Worm (Caenorhabditis elegans) whole organism, mixed stage, embryonic: ENCODE data around the gene C40H5.2.

Experiments
- M03D4.4 ChIP-seq: sonication (generic microtip); optimal IDR thresholded peaks from 2 replicates; lab custom pipeline; 2017; ENCODE audit warnings: mild to moderate bottlenecking, missing genetic modification characterization, missing compliant biosample characterization
- bed-3 ChIP-seq: fragments of 200-800 bp; sonication (Bioruptor generic); optimal IDR thresholded peaks from 3 replicates; lab custom pipeline; 2018; ENCODE audit warnings: mild to moderate bottlenecking, missing genetic modification characterization, moderate library complexity, missing compliant biosample characterization
- blmp-1 ChIP-seq: fragments of 150-350 bp; optimal IDR thresholded peaks from 2 replicates; lab custom pipeline; 2014; ENCODE audit warnings: missing biosample characterization, missing genetic modification characterization
- ceh-39 ChIP-seq: fragments of 150-350 bp; optimal IDR thresholded peaks from 2 replicates; lab custom pipeline; 2014; ENCODE audit warnings: missing biosample characterization, missing genetic modification characterization
- ceh-43 ChIP-seq: fragments of 200-800 bp; sonication (Bioruptor generic); optimal IDR thresholded peaks from 2 replicates; lab custom pipeline; 2018; ENCODE audit warnings: mild to moderate bottlenecking, missing genetic modification characterization, moderate library complexity, missing compliant biosample characterization
- ceh-83 ChIP-seq: fragments of 200-800 bp; sonication (Bioruptor generic); optimal IDR thresholded peaks from 2 replicates; lab custom pipeline; 2018; ENCODE audit warnings: mild to moderate bottlenecking, missing genetic modification characterization, missing compliant biosample characterization
- ces-1 ChIP-seq: fragments of 150-350 bp; optimal IDR thresholded peaks from 2 replicates; lab custom pipeline; 2014; ENCODE audit warnings: missing biosample characterization, missing genetic modification reagents, missing genetic modification characterization
- cnd-1 ChIP-seq: fragments of 200-800 bp; sonication (Bioruptor generic); optimal IDR thresholded peaks from 2 replicates; lab custom pipeline; 2018; ENCODE audit warnings: mild to moderate bottlenecking, missing genetic modification characterization, missing compliant biosample characterization
- elt-1 ChIP-seq: sonication (generic microtip); optimal IDR thresholded peaks from 2 replicates; lab custom pipeline; 2017; ENCODE audit warnings: missing genetic modification characterization, mild to moderate bottlenecking, missing compliant biosample characterization, antibody characterized with exemption, moderate library complexity, borderline replicate concordance; ENCODE audit not compliant: insufficient read depth
- elt-3 ChIP-seq: fragments of 150-350 bp; optimal IDR thresholded peaks from 2 replicates; lab custom pipeline; 2014; ENCODE audit warnings: missing biosample characterization, missing genetic modification characterization
- flh-1 ChIP-seq: fragments of 200-800 bp; sonication (Bioruptor generic); optimal IDR thresholded peaks from 2 replicates; lab custom pipeline; 2018; ENCODE audit warnings: mild to moderate bottlenecking, missing genetic modification characterization, moderate library complexity, missing compliant biosample characterization
- ham-2 ChIP-seq: fragments of 200-800 bp; sonication (Bioruptor generic); optimal IDR thresholded peaks from 2 replicates; lab custom pipeline; 2018; ENCODE audit warnings: mild to moderate bottlenecking, missing genetic modification characterization, missing compliant biosample characterization
- hlh-1 ChIP-seq: fragments of 150-350 bp; optimal IDR thresholded peaks from 2 replicates; lab custom pipeline; 2014; ENCODE audit warnings: missing biosample characterization, missing genetic modification reagents, missing genetic modification characterization
- lin-32 ChIP-seq: fragments of 200-800 bp; sonication (Bioruptor generic); optimal IDR thresholded peaks from 2 replicates; lab custom pipeline; 2018; ENCODE audit warnings: mild to moderate bottlenecking, missing genetic modification characterization, missing compliant biosample characterization
- lsy-2 ChIP-seq: fragments of 150-350 bp; optimal IDR thresholded peaks from 2 replicates; lab custom pipeline; 2014; ENCODE audit warnings: missing biosample characterization, missing genetic modification characterization
- mab-5 ChIP-seq: fragments of 150-350 bp; optimal IDR thresholded peaks from 2 replicates; lab custom pipeline; 2014; ENCODE audit warnings: missing biosample characterization, missing genetic modification characterization
- mep-1 ChIP-seq: fragments of 150-350 bp; optimal IDR thresholded peaks from 2 replicates; lab custom pipeline; 2017; ENCODE audit warnings: missing biosample characterization, missing genetic modification reagents, missing genetic modification characterization, inconsistent platforms
- mls-2 ChIP-seq: sonication (generic microtip); optimal IDR thresholded peaks from 2 replicates; lab custom pipeline; 2016; ENCODE audit warnings: mild to moderate bottlenecking, missing genetic modification characterization, moderate library complexity, missing compliant biosample characterization
- nhr-12 ChIP-seq: fragments of 150-350 bp; optimal IDR thresholded peaks from 2 replicates; lab custom pipeline; 2014; ENCODE audit warnings: missing biosample characterization, missing genetic modification characterization
- nhr-2 ChIP-seq: fragments of 150-350 bp; optimal IDR thresholded peaks from 2 replicates; lab custom pipeline; 2014; ENCODE audit warnings: missing biosample characterization, missing genetic modification characterization
- nhr-237 ChIP-seq: fragments of 150-350 bp; optimal IDR thresholded peaks from 2 replicates; lab custom pipeline; 2014; ENCODE audit warnings: missing biosample characterization, missing genetic modification characterization
- nhr-28 ChIP-seq: fragments of 150-350 bp; optimal IDR thresholded peaks from 2 replicates; lab custom pipeline; 2014; ENCODE audit warnings: missing biosample characterization, missing genetic modification characterization
- nhr-76 ChIP-seq: sonication (generic microtip); optimal IDR thresholded peaks from 2 replicates; lab custom pipeline; 2017; ENCODE audit warnings: missing biosample characterization, missing genetic modification characterization
- pha-4 ChIP-seq: fragments of 150-350 bp; optimal IDR thresholded peaks from 2 replicates; lab custom pipeline; 2018; ENCODE audit warnings: missing biosample characterization, missing genetic modification reagents, missing genetic modification characterization
- sem-2 ChIP-seq: fragments of 200-800 bp; sonication (Bioruptor generic); optimal IDR thresholded peaks from 2 replicates; lab custom pipeline; 2018; ENCODE audit warnings: mild to moderate bottlenecking, missing genetic modification characterization, missing compliant biosample characterization
- snpc-4 ChIP-seq: fragments of 150-350 bp; optimal IDR thresholded peaks from 2 replicates; lab custom pipeline; 2014; ENCODE audit warnings: missing biosample characterization, missing genetic modification characterization
- tbx-8 ChIP-seq: fragments of 200-800 bp; sonication (Bioruptor generic); optimal IDR thresholded peaks from 2 replicates; lab custom pipeline; 2018; ENCODE audit warnings: mild to moderate bottlenecking, missing genetic modification characterization, moderate library complexity, missing compliant biosample characterization
- unc-39 ChIP-seq: fragments of 150-350 bp; optimal IDR thresholded peaks from 2 replicates; lab custom pipeline; 2014; ENCODE audit warnings: missing biosample characterization, missing genetic modification characterization
- unc-62 ChIP-seq: fragments of 150-350 bp; optimal IDR thresholded peaks from 2 replicates; lab custom pipeline; 2014; ENCODE audit warnings: missing biosample characterization, missing genetic modification reagents, missing genetic modification characterization
- zip-8 ChIP-seq: fragments of 150-350 bp; optimal IDR thresholded peaks from 2 replicates; lab custom pipeline; 2014; ENCODE audit warnings: missing biosample characterization, missing genetic modification characterization
- ztf-11 ChIP-seq: fragments of 150-350 bp; optimal IDR thresholded peaks from 2 replicates; lab custom pipeline; 2014; ENCODE audit warnings: missing biosample characterization, missing genetic modification characterization

The C40H5.2 gene

DNA sequence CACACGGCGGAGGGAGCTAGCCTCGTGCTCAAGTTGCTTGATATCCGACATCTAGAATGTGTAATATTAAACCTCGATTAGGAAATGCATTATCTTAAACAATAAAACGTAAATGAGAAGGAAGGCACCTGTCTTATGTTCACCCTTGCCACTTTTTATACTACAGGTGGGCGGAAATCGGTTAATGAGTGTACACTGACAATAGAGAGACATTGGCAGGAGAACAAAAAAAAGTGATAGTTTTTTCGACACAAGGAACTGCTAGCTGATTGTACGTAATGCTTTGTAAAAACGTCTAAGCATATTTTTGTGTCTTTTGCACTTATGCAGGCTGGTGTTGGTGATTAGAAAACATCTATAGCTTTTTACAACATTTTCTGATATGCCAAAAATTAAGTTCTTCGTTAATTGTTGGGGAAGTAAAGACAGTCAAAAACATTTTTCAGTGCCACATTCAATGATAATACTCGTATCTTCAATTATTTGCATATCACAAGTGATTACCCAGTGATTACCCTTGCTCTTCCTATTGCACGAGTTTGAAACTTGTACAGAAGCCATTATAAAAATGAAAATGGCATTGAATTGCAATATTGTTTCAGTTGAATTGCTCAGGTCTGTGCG lies 33.5 kb upstream of the C40H5.2 start, which contains the start of gene col-180:
TSS of gene col-180 (minus strand) at position 51 of the 624 bp plus-strand sequence.
- TF ChIP-seq hlh-1 (tag; lab: Kevin White, UChicago) (no peak), mab-5 (tag; lab: Kevin White, UChicago) (no peak), nhr-28 (tag; lab: Kevin White, UChicago) (no peak), nhr-2 (no peak), nhr-76 (tag; lab: Kevin White, UChicago) (no peak), lin-32 (no peak), pha-4 (no peak), unc-39 (no peak), mls-2 (tag; lab: Kevin White, UChicago) (no peak), mep-1 (no peak), sem-2 (GFP tag; lab: Kevin White, UChicago) (no peak), ham-2 (GFP tag; lab: Kevin White, UChicago) (no peak), nhr-237 (tag; lab: Kevin White, UChicago) (no peak), tbx-8 (GFP tag; lab: Kevin White, UChicago) (no peak)
- TF ChIP-seq, all 35 proteins: peak for 0

DNA sequence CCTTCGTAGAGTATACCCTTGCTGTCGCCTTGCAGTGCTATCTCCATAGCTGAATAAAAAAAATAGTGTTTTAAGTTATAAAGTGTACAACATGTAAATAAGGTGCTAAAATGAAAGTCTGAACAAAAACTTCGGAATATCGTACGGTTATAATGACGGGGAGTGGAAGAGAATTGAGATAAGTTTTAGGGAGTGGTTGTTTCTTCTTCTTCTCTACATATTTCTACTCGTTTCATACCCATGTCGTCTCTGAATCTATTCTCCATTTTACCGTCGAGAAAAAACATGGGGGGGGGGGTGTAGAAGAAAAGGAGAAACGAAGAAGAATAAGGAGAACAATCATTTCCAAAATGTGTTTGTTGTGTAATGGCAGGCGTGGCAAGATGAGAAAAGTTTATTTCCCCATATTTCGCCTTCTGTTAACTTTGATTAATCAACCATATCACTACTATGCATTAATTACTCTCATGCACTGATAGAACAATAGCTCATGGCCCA lies 29.4 kb upstream of the C40H5.2 start, which contains the start of gene C44C10.9:
TSS of gene C44C10.9 (minus strand) at position 51 of the 498 bp plus-strand sequence.
- TF ChIP-seq cnd-1 (tag; lab: Kevin White, UChicago) (no peak), ham-2 (GFP tag; lab: Kevin White, UChicago) (no peak), ztf-11 (tag; lab: Kevin White, UChicago) (no peak), mls-2 (tag; lab: Kevin White, UChicago) (no peak), snpc-4 (tag; lab: Kevin White, UChicago) (no peak), mab-5 (tag; lab: Kevin White, UChicago) (no peak), lin-32 (no peak), ceh-39 (tag; lab: Kevin White, UChicago) (no peak), unc-62 (GFP tag; lab: Kevin White, UChicago) (no peak)
- TF ChIP-seq, all 35 proteins: peak for 0

DNA sequence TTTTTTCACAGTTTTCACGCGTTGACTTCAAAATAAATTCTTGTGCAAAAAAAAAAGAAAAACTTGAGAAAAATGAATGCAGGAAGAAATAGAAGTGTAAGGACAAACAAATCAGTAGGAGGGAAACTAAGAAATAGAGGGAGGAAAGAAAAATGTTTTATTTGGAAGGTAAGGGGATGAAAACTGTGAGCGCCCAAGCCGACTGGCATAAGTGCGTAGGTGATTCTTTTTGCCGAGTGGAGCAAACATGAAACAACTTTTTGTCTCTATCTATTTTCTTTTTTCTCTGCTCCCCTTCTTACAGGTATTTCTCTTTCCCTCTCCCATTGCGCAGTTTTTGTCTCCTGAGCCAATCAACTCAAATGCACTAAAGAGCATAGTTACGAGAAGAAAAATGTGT lies 27.1 kb upstream of the C40H5.2 start:
- peak; percentile 17 for TF ChIP-seq nhr-237 (tag; lab: Kevin White, UChicago)
- no peak for TF ChIP-seq ceh-83

DNA sequence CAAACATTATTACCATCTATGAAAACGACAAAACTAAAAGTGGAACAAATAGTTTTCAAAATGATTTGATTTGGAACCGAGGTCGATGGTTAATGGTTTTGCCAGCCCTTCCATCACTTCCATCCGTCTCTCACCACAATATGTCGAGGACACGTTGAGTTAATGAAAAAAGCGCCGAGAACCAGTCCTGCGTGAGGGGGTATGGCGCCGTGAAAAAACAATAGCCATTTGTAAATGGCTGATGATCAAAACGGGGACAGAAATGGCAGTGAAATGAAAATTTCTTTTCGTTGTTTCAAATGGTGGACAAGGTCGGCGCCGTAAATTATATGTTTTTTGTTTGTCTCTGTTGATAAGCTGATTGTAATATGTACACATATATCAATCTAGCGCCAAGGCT lies 25.8 kb upstream of the C40H5.2 start:
- TF ChIP-seq nhr-237 (tag; lab: Kevin White, UChicago) (no peak), lsy-2 (tag; lab: Kevin White, UChicago) (no peak), flh-1 (GFP tag; lab: Kevin White, UChicago) (no peak), ztf-11 (tag; lab: Kevin White, UChicago) (no peak), mab-5 (tag; lab: Kevin White, UChicago) (no peak), ces-1 (no peak), bed-3 (GFP tag; lab: Kevin White, UChicago) (no peak), mls-2 (tag; lab: Kevin White, UChicago) (no peak), hlh-1 (tag; lab: Kevin White, UChicago) (no peak), nhr-2 (no peak), pha-4 (no peak), elt-1 (tag; lab: Kevin White, UChicago) (no peak)

DNA sequence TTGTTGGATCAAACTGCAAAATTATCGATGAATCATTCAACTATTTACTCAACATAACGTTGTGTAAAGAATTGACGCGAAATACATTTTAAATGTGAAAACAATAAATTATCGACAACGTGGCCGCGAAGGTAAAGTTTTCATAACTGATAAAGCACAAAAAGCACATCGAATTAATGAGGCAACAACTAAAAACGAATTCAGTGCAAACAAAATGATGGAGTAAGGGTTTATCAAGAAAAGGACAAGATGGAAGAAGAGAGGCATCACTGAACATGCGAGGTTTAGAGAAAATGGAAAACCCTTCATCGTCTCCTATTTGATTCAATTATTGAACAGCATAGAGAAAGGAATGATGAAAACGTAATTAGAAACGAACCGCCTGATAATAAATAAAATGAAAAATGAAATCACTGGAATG lies 22.1 kb upstream of the C40H5.2 start, which contains the start of gene D1053.4:
TSS of gene D1053.4 (minus strand) at position 20 of the 421 bp plus-strand sequence.
- TF ChIP-seq pha-4 (no peak), unc-39 (no peak), ces-1 (peak; percentile 96)
- TF ChIP-seq, all 35 proteins: peak for 1

DNA sequence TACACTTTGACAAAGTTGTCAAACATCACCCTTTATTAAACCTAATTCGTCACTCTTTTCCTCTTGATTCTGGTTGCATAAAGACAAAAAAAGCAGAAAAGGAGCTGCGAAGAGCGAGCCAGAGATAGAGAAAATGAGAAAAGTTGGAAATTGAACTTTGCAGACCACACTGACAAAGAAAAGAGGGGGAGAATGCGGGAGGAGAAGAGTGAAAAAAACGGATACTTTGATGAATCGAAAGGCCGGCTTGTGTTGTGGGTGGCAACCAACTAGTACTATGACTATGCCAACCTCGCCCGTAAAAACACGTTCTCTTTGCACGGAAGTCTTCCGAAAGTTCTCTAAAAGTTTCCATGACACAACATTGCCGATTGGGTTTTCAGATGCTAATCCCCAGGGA lies 20.2 kb upstream of the C40H5.2 start:
- no peak for TF ChIP-seq tbx-8 (GFP tag; lab: Kevin White, UChicago)
- no peak for TF ChIP-seq blmp-1 (tag; lab: Kevin White, UChicago)
- TF ChIP-seq nhr-2 = no peak
- TF ChIP-seq elt-1 (tag; lab: Kevin White, UChicago) = no peak
- TF ChIP-seq snpc-4 (tag; lab: Kevin White, UChicago) = no peak
- no peak for TF ChIP-seq unc-39
- TF ChIP-seq unc-62 (GFP tag; lab: Kevin White, UChicago) = no peak
- TF ChIP-seq ces-1 = no peak
- TF ChIP-seq hlh-1 (tag; lab: Kevin White, UChicago) = no peak
- TF ChIP-seq ztf-11 (tag; lab: Kevin White, UChicago) = no peak
- TF ChIP-seq zip-8 (tag; lab: Kevin White, UChicago) = no peak
- TF ChIP-seq mab-5 (tag; lab: Kevin White, UChicago) = no peak
- TF ChIP-seq cnd-1 (tag; lab: Kevin White, UChicago) = no peak
- TF ChIP-seq M03D4.4 (tag; lab: Kevin White, UChicago) = no peak
- no peak for TF ChIP-seq nhr-12 (tag; lab: Kevin White, UChicago)
- TF ChIP-seq sem-2 (GFP tag; lab: Kevin White, UChicago) = no peak
- no peak for TF ChIP-seq nhr-28 (tag; lab: Kevin White, UChicago)
- no peak for TF ChIP-seq ceh-43
- TF ChIP-seq elt-3 (tag; lab: Kevin White, UChicago) = no peak
- no peak for TF ChIP-seq ham-2 (GFP tag; lab: Kevin White, UChicago)
- TF ChIP-seq, all 35 proteins: peak for 0
